Fruit fly (Drosophila melanogaster): Measurements from ENCODE around the gene Fdx2.

- TF ChIP-seq CG8478 (optimal IDR thresholded peaks at IDR 0.05), result no peak
- no peak for TF ChIP-seq CTCF (optimal IDR thresholded peaks at IDR 0.05)
Measured at dm6 chr3L:4270949-4271827, 21.1 kb upstream of the Fdx2 start.

Measured in S2 (cell line).